Worm (Caenorhabditis elegans) whole organism, L1 larva: ENCODE results near the gene num-1.

Source experiments
- C34B4.2 ChIP-seq: sonication (generic microtip); optimal IDR thresholded peaks from 2 replicates; lab custom pipeline; 2017; ENCODE audit warnings: mild to moderate bottlenecking, missing genetic modification characterization, missing compliant biosample characterization
- F16B12.6 ChIP-seq: fragments of 150-350 bp; optimal IDR thresholded peaks from 2 replicates; lab custom pipeline; 2014; ENCODE audit warnings: missing biosample characterization, missing genetic modification characterization
- Y116A8C.19 ChIP-seq: sonication (generic microtip); optimal IDR thresholded peaks from 2 replicates; lab custom pipeline; 2016; ENCODE audit warnings: missing compliant biosample characterization, missing genetic modification characterization, borderline replicate concordance
- aha-1 ChIP-seq: fragments of 150-350 bp; optimal IDR thresholded peaks from 2 replicates; lab custom pipeline; 2014; ENCODE audit warnings: missing biosample characterization, missing genetic modification characterization
- ama-1 ChIP-seq: fragments of 150-350 bp; optimal IDR thresholded peaks from 2 replicates; lab custom pipeline; 2014
- ceh-63 ChIP-seq: fragments of 200-800 bp; sonication (Bioruptor generic); optimal IDR thresholded peaks from 2 replicates; lab custom pipeline; 2018; ENCODE audit warnings: mild to moderate bottlenecking, missing genetic modification characterization, missing compliant biosample characterization
- ceh-8 ChIP-seq: fragments of 200-800 bp; sonication (Bioruptor generic); optimal IDR thresholded peaks from 2 replicates; lab custom pipeline; 2018; ENCODE audit warnings: mild to moderate bottlenecking, missing genetic modification characterization, moderate library complexity, missing compliant biosample characterization
- ceh-88 ChIP-seq: fragments of 200-800 bp; sonication (Bioruptor generic); IDR thresholded peaks from 2 replicates; pipeline ENCODE4 v1.3.6; 2022; ENCODE audit warnings: missing genetic modification characterization, missing compliant biosample characterization
- ceh-90 ChIP-seq: sonication (generic microtip); optimal IDR thresholded peaks from 2 replicates; lab custom pipeline; 2016; ENCODE audit warnings: missing genetic modification characterization, missing compliant biosample characterization
- ces-1 ChIP-seq: fragments of 150-350 bp; optimal IDR thresholded peaks from 2 replicates; lab custom pipeline; 2014; ENCODE audit warnings: missing biosample characterization, missing genetic modification reagents, missing genetic modification characterization
- efl-3 ChIP-seq: fragments of 200-800 bp; sonication (Bioruptor generic); optimal IDR thresholded peaks from 2 replicates; lab custom pipeline; 2018; ENCODE audit warnings: mild to moderate bottlenecking, missing genetic modification characterization, missing compliant biosample characterization
- egl-13 ChIP-seq: sonication (generic microtip); optimal IDR thresholded peaks from 2 replicates; lab custom pipeline; 2016; ENCODE audit warnings: missing genotype, missing genetic modification reagents, missing genetic modification characterization, missing compliant biosample characterization
- elt-2 ChIP-seq: sonication (generic microtip); optimal IDR thresholded peaks from 2 replicates; lab custom pipeline; 2016; ENCODE audit warnings: missing genetic modification characterization, mild to moderate bottlenecking, inconsistent platforms, missing compliant biosample characterization, missing genetic modification reagents
- elt-3 ChIP-seq, 6 experiments: fragments of 150-350 bp in 1 of 6; sonication (generic microtip); optimal IDR thresholded peaks; 2 replicates each; lab custom pipeline; 2017 to 2018; ENCODE audit warnings: missing biosample characterization in 6 of 6, missing genetic modification characterization in 6 of 6, inconsistent platforms in 1 of 6
- ets-5 ChIP-seq: fragments of 200-800 bp; sonication (Bioruptor generic); IDR thresholded peaks from 2 replicates; pipeline ENCODE4 v1.3.6; 2022; ENCODE audit warnings: missing genetic modification characterization, missing compliant biosample characterization
- fos-1 ChIP-seq: fragments of 150-350 bp; optimal IDR thresholded peaks from 2 replicates; lab custom pipeline; 2014; ENCODE audit warnings: missing biosample characterization, missing genetic modification characterization
- grh-1 ChIP-seq: fragments of 200-800 bp; sonication (Bioruptor generic); IDR thresholded peaks from 2 replicates; pipeline ENCODE4 v1.3.6; 2022; ENCODE audit warnings: missing genetic modification reagents, missing genetic modification characterization, missing compliant biosample characterization
- hlh-4 ChIP-seq: sonication (generic microtip); optimal IDR thresholded peaks from 2 replicates; lab custom pipeline; 2016; ENCODE audit warnings: mild to moderate bottlenecking, missing genetic modification characterization, missing compliant biosample characterization
- hpl-2 ChIP-seq: fragments of 150-350 bp; optimal IDR thresholded peaks from 2 replicates; lab custom pipeline; 2014; ENCODE audit warnings: missing biosample characterization, missing genetic modification reagents, missing genetic modification characterization
- jun-1 ChIP-seq: fragments of 150-350 bp; optimal IDR thresholded peaks from 2 replicates; lab custom pipeline; 2014; ENCODE audit warnings: missing biosample characterization, missing genetic modification reagents, missing genetic modification characterization
- lin-13 ChIP-seq: fragments of 150-350 bp; optimal IDR thresholded peaks from 2 replicates; lab custom pipeline; 2014; ENCODE audit warnings: missing biosample characterization, missing genetic modification reagents, missing genetic modification characterization
- lin-15B ChIP-seq: fragments of 150-350 bp; sonication (generic microtip); optimal IDR thresholded peaks from 3 replicates; lab custom pipeline; 2014; ENCODE audit warnings: missing biosample characterization, missing genetic modification characterization
- lin-35 ChIP-seq, 2 experiments: fragments of 150-350 bp; optimal IDR thresholded peaks; 2 replicates each; lab custom pipeline; 2014; ENCODE audit warnings: missing biosample characterization in 2 of 2, missing genetic modification characterization in 2 of 2, missing genetic modification reagents in 2 of 2
- lsy-2 ChIP-seq, 2 experiments: fragments of 150-350 bp; optimal IDR thresholded peaks; 2 replicates each; lab custom pipeline; 2014; ENCODE audit warnings: missing biosample characterization in 2 of 2, missing genetic modification characterization in 2 of 2
- mab-9 ChIP-seq: fragments of 200-800 bp; sonication (Bioruptor generic); IDR thresholded peaks from 2 replicates; pipeline ENCODE4 v1.3.6; 2022; ENCODE audit warnings: missing genetic modification reagents, missing genetic modification characterization, missing compliant biosample characterization
- mdl-1 ChIP-seq, 2 experiments: fragments of 150-350 bp; optimal IDR thresholded peaks; 2 replicates each; lab custom pipeline; 2014 to 2017; ENCODE audit warnings: missing biosample characterization in 2 of 2, missing genetic modification characterization in 2 of 2, inconsistent platforms in 1 of 2
- mep-1 ChIP-seq: fragments of 150-350 bp; optimal IDR thresholded peaks from 2 replicates; lab custom pipeline; 2014; ENCODE audit warnings: missing biosample characterization, missing genetic modification characterization
- nhr-237 ChIP-seq: fragments of 150-350 bp; optimal IDR thresholded peaks from 2 replicates; lab custom pipeline; 2014; ENCODE audit warnings: missing biosample characterization, missing genetic modification characterization
- nhr-28 ChIP-seq: fragments of 150-350 bp; optimal IDR thresholded peaks from 2 replicates; lab custom pipeline; 2014; ENCODE audit warnings: missing biosample characterization, missing genetic modification characterization
- nhr-71 ChIP-seq: sonication (generic microtip); optimal IDR thresholded peaks from 2 replicates; lab custom pipeline; 2016; ENCODE audit warnings: mild to moderate bottlenecking, missing genetic modification characterization, moderate library complexity, missing compliant biosample characterization
- nhr-76 ChIP-seq: sonication (generic microtip); optimal IDR thresholded peaks from 2 replicates; lab custom pipeline; 2017; ENCODE audit warnings: missing biosample characterization, missing genetic modification characterization
- nhr-77 ChIP-seq: fragments of 150-350 bp; optimal IDR thresholded peaks from 2 replicates; lab custom pipeline; 2014; ENCODE audit warnings: missing biosample characterization, missing genetic modification characterization
- pag-3 ChIP-seq: sonication (generic microtip); optimal IDR thresholded peaks from 2 replicates; lab custom pipeline; 2017; ENCODE audit warnings: missing genetic modification characterization, mild to moderate bottlenecking, missing compliant biosample characterization, antibody characterized with exemption, borderline replicate concordance; ENCODE audit not compliant: insufficient read depth
- pax-3 ChIP-seq: fragments of 200-800 bp; sonication (Bioruptor generic); optimal IDR thresholded peaks from 2 replicates; lab custom pipeline; 2018; ENCODE audit warnings: mild to moderate bottlenecking, missing genetic modification characterization, moderate library complexity, missing compliant biosample characterization
- pqm-1 ChIP-seq: sonication (generic microtip); optimal IDR thresholded peaks from 3 replicates; lab custom pipeline; 2017; ENCODE audit warnings: missing biosample characterization, missing genetic modification characterization
- rnt-1 ChIP-seq: sonication (generic microtip); optimal IDR thresholded peaks from 2 replicates; lab custom pipeline; 2016; ENCODE audit warnings: mild to moderate bottlenecking, missing genetic modification characterization, moderate library complexity, missing compliant biosample characterization
- skn-1 ChIP-seq: fragments of 150-350 bp; optimal IDR thresholded peaks from 2 replicates; lab custom pipeline; 2014; ENCODE audit warnings: missing biosample characterization, missing genetic modification characterization
- sox-4 ChIP-seq: sonication (generic microtip); optimal IDR thresholded peaks from 2 replicates; lab custom pipeline; 2016; ENCODE audit warnings: missing genetic modification characterization, missing compliant biosample characterization
- sptf-1 ChIP-seq: fragments of 150-350 bp; optimal IDR thresholded peaks from 2 replicates; lab custom pipeline; 2014; ENCODE audit warnings: missing biosample characterization, missing genetic modification characterization
- sup-37 ChIP-seq: fragments of 200-800 bp; sonication (Bioruptor generic); optimal IDR thresholded peaks from 2 replicates; lab custom pipeline; 2018; ENCODE audit warnings: mild to moderate bottlenecking, missing genetic modification characterization, missing compliant biosample characterization
- swsn-7 ChIP-seq: sonication (generic microtip); optimal IDR thresholded peaks from 2 replicates; lab custom pipeline; 2016; ENCODE audit warnings: missing genetic modification characterization, missing compliant biosample characterization
- tbx-2 ChIP-seq: sonication (generic microtip); optimal IDR thresholded peaks from 2 replicates; lab custom pipeline; 2016; ENCODE audit warnings: missing genetic modification characterization, missing compliant biosample characterization
- tlp-1 ChIP-seq: fragments of 150-350 bp; optimal IDR thresholded peaks from 2 replicates; lab custom pipeline; 2014; ENCODE audit warnings: missing biosample characterization, missing genetic modification characterization
- unc-130 ChIP-seq: fragments of 150-350 bp; optimal IDR thresholded peaks from 2 replicates; lab custom pipeline; 2017; ENCODE audit warnings: missing biosample characterization, missing genetic modification characterization, inconsistent platforms
- unc-30 ChIP-seq: sonication (generic microtip); optimal IDR thresholded peaks from 2 replicates; lab custom pipeline; 2017; ENCODE audit warnings: missing biosample characterization, missing genetic modification characterization
- unc-62 ChIP-seq: fragments of 150-350 bp; optimal IDR thresholded peaks from 2 replicates; lab custom pipeline; 2014; ENCODE audit warnings: missing biosample characterization, missing genetic modification reagents, missing genetic modification characterization
- xbp-1 ChIP-seq: sonication (generic microtip); optimal IDR thresholded peaks from 2 replicates; lab custom pipeline; 2016; ENCODE audit warnings: missing genetic modification characterization, missing compliant biosample characterization
- zag-1 ChIP-seq: fragments of 150-350 bp; optimal IDR thresholded peaks from 2 replicates; lab custom pipeline; 2014; ENCODE audit warnings: missing biosample characterization, missing genetic modification characterization
- ztf-11 ChIP-seq, 2 experiments: sonication (generic microtip); optimal IDR thresholded peaks; 2 replicates each; lab custom pipeline; 2016 to 2017; ENCODE audit warnings: missing genetic modification characterization in 2 of 2, missing biosample characterization in 1 of 2, missing compliant biosample characterization in 1 of 2

Gene num-1

ce11 chrV:20845524-20846208, 16.1 kb downstream of the num-1 start, which contains the start of the genes F31D4.2 and fkb-6 (continued):
- TF ChIP-seq unc-130: peak; percentile 91
- peak; percentile 89 for TF ChIP-seq nhr-71 (tag; lab: Kevin White, UChicago)
- peak; percentile 19 for TF ChIP-seq ceh-90 (tag; lab: Kevin White, UChicago)
- TF ChIP-seq sox-4: no peak
- TF ChIP-seq unc-30: no peak
- TF ChIP-seq nhr-77 (tag; lab: Kevin White, UChicago): peak; percentile 75
- TF ChIP-seq nhr-76 (tag; lab: Kevin White, UChicago): no peak
- TF ChIP-seq swsn-7 (tag; lab: Kevin White, UChicago): peak; percentile 88
- no peak for TF ChIP-seq ces-1 (GFP tag; lab: Kevin White, UChicago)
- peak; percentile 78 for TF ChIP-seq tbx-2 (tag; lab: Kevin White, UChicago)
- peak; percentile 57; the same call in 1 of the 2 replicates for TF ChIP-seq mab-9
- peak; percentile 20 for TF ChIP-seq ceh-8
- TF ChIP-seq nhr-237 (tag; lab: Kevin White, UChicago): peak; percentile 2
- TF ChIP-seq ceh-88 (GFP tag; lab: Robert Waterston, UW): no peak
- no peak for TF ChIP-seq sptf-1 (tag; lab: Kevin White, UChicago)
- peak; percentile 74 to 85 for TF ChIP-seq lin-35 (GFP tag; optimal IDR thresholded peaks at IDR 0.05; lab: Kevin White, UChicago)
- peak; percentile 98 for TF ChIP-seq F16B12.6 (tag; lab: Kevin White, UChicago)
- TF ChIP-seq mep-1: peak; percentile 87
- no peak for TF ChIP-seq Y116A8C.19 (tag; lab: Kevin White, UChicago)
- TF ChIP-seq egl-13 (tag; lab: Kevin White, UChicago): peak; percentile 49
- no peak for TF ChIP-seq ceh-63 (GFP tag; lab: Kevin White, UChicago)
- no peak for TF ChIP-seq tlp-1 (tag; lab: Kevin White, UChicago)
- no peak for TF ChIP-seq C34B4.2
- peak; percentile 74 for TF ChIP-seq rnt-1 (tag; lab: Kevin White, UChicago)
- peak; percentile 66 for TF ChIP-seq lin-13 (GFP tag; lab: Kevin White, UChicago)
- no peak for TF ChIP-seq pqm-1 (tag; lab: Kevin White, UChicago)
- TF ChIP-seq zag-1 (tag; lab: Kevin White, UChicago): no peak
- no peak for TF ChIP-seq efl-3 (GFP tag; lab: Kevin White, UChicago)
- TF ChIP-seq pax-3 (tag; lab: Kevin White, UChicago): peak; percentile 66
- TF ChIP-seq ama-1 (lab: Kevin White, UChicago): no peak
- TF ChIP-seq mdl-1 (tag; optimal IDR thresholded peaks at IDR 0.05; lab: Kevin White, UChicago): peak in 1 of 2 experiments; percentile 66
- peak; percentile 76 for TF ChIP-seq xbp-1
- peak; percentile 96 to 99 for TF ChIP-seq lsy-2 (tag; optimal IDR thresholded peaks at IDR 0.05; lab: Kevin White, UChicago)
- no peak for TF ChIP-seq sup-37 (GFP tag; lab: Kevin White, UChicago)
- peak; percentile 8 for TF ChIP-seq elt-2
- TF ChIP-seq jun-1 (tag; lab: Kevin White, UChicago): peak; percentile 81
- peak in 1 of 2 experiments; percentile 35 for TF ChIP-seq ztf-11 (tag; optimal IDR thresholded peaks at IDR 0.05; lab: Kevin White, UChicago)
- no peak for TF ChIP-seq ets-5 (GFP tag; lab: Robert Waterston, UW)
- TF ChIP-seq elt-3 (tag; optimal IDR thresholded peaks at IDR 0.05; lab: Kevin White, UChicago): peak in 2 of 6 experiments; percentile 34 to 35
- peak; percentile 35 for TF ChIP-seq aha-1 (tag; lab: Kevin White, UChicago)
- TF ChIP-seq pag-3: no peak
- peak; percentile 25 for TF ChIP-seq lin-15B (tag; lab: Kevin White, UChicago)
- no peak for TF ChIP-seq hlh-4 (tag; lab: Kevin White, UChicago)
- TF ChIP-seq nhr-28 (tag; lab: Kevin White, UChicago): no peak
- TF ChIP-seq unc-62 (GFP tag; lab: Kevin White, UChicago): no peak
- peak; percentile 38; the same call in 1 of the 2 replicates for TF ChIP-seq grh-1
- peak; percentile 20 for TF ChIP-seq fos-1 (tag; lab: Kevin White, UChicago)
- TF ChIP-seq skn-1 (tag; lab: Kevin White, UChicago): no peak
- no peak for TF ChIP-seq hpl-2 (GFP tag; lab: Kevin White, UChicago)
- TF ChIP-seq, all 84 proteins: peak for 48
